Worm (Caenorhabditis elegans) whole organism, late embryonic: ENCODE measurements around the gene R11G1.11.

Experiments used
- C08G9.2 ChIP-seq: sonication (generic microtip); optimal IDR thresholded peaks from 2 replicates; lab custom pipeline; 2016; ENCODE audit warnings: mild to moderate bottlenecking, missing genetic modification characterization, moderate library complexity, missing compliant biosample characterization
- C38D4.7 ChIP-seq: fragments of 200-800 bp; sonication (Bioruptor generic); optimal IDR thresholded peaks from 2 replicates; lab custom pipeline; 2018; ENCODE audit warnings: mild to moderate bottlenecking, missing genetic modification characterization, moderate library complexity, missing compliant biosample characterization
- K09A11.1 ChIP-seq: sonication (generic microtip); optimal IDR thresholded peaks from 2 replicates; lab custom pipeline; 2017; ENCODE audit warnings: antibody characterized with exemption, mild to moderate bottlenecking, missing genetic modification characterization, missing compliant biosample characterization; ENCODE audit not compliant: insufficient read depth
- T23F11.4 ChIP-seq: fragments of 200-800 bp; sonication (Bioruptor generic); optimal IDR thresholded peaks from 2 replicates; lab custom pipeline; 2018; ENCODE audit warnings: mild to moderate bottlenecking, missing genetic modification characterization, missing compliant biosample characterization
- ceh-14 ChIP-seq: sonication (generic microtip); optimal IDR thresholded peaks from 2 replicates; lab custom pipeline; 2016; ENCODE audit warnings: missing genotype, missing genetic modification characterization, missing compliant biosample characterization
- ceh-19 ChIP-seq: fragments of 200-800 bp; sonication (Bioruptor generic); optimal IDR thresholded peaks from 2 replicates; lab custom pipeline; 2018; ENCODE audit warnings: mild to moderate bottlenecking, missing genetic modification characterization, missing compliant biosample characterization
- ceh-22 ChIP-seq: sonication (generic microtip); optimal IDR thresholded peaks from 2 replicates; lab custom pipeline; 2017; ENCODE audit warnings: missing biosample characterization, missing genetic modification characterization
- ceh-24 ChIP-seq: sonication (generic microtip); optimal IDR thresholded peaks from 2 replicates; lab custom pipeline; 2016; ENCODE audit warnings: mild to moderate bottlenecking, missing genetic modification characterization, missing compliant biosample characterization
- ceh-34 ChIP-seq: sonication (generic microtip); optimal IDR thresholded peaks from 2 replicates; lab custom pipeline; 2016; ENCODE audit warnings: mild to moderate bottlenecking, missing genetic modification characterization, missing compliant biosample characterization
- ceh-48 ChIP-seq: sonication (generic microtip); optimal IDR thresholded peaks from 2 replicates; lab custom pipeline; 2016; ENCODE audit warnings: missing genetic modification characterization, inconsistent platforms, missing compliant biosample characterization
- ceh-9 ChIP-seq: sonication (generic microtip); optimal IDR thresholded peaks from 2 replicates; lab custom pipeline; 2016; ENCODE audit warnings: mild to moderate bottlenecking, missing genetic modification characterization, inconsistent platforms, missing compliant biosample characterization
- dmd-4 ChIP-seq: sonication (generic microtip); optimal IDR thresholded peaks from 2 replicates; lab custom pipeline; 2016; ENCODE audit warnings: borderline replicate concordance, missing genetic modification characterization, missing compliant biosample characterization
- elt-4 ChIP-seq: sonication (generic microtip); optimal IDR thresholded peaks from 2 replicates; lab custom pipeline; 2016; ENCODE audit warnings: missing genetic modification characterization, missing compliant biosample characterization
- ets-4 ChIP-seq: sonication (generic microtip); optimal IDR thresholded peaks from 2 replicates; lab custom pipeline; 2016; ENCODE audit warnings: missing genetic modification characterization, missing compliant biosample characterization
- fax-1 ChIP-seq: sonication (generic microtip); optimal IDR thresholded peaks from 2 replicates; lab custom pipeline; 2016; ENCODE audit warnings: missing genotype, missing genetic modification characterization, missing compliant biosample characterization
- fkh-6 ChIP-seq: sonication (generic microtip); optimal IDR thresholded peaks from 2 replicates; lab custom pipeline; 2016; ENCODE audit warnings: missing genetic modification characterization, missing compliant biosample characterization
- gmeb-2 ChIP-seq: sonication (generic microtip); optimal IDR thresholded peaks from 2 replicates; lab custom pipeline; 2016; ENCODE audit warnings: missing genetic modification characterization, inconsistent platforms, missing compliant biosample characterization
- hlh-8 ChIP-seq: sonication (generic microtip); optimal IDR thresholded peaks from 2 replicates; lab custom pipeline; 2016; ENCODE audit warnings: missing genotype, missing genetic modification characterization, missing compliant biosample characterization
- lim-6 ChIP-seq: sonication (generic microtip); optimal IDR thresholded peaks from 2 replicates; lab custom pipeline; 2016; ENCODE audit warnings: missing genetic modification characterization, missing compliant biosample characterization
- lin-11 ChIP-seq: fragments of 200-800 bp; sonication (Bioruptor generic); optimal IDR thresholded peaks from 2 replicates; lab custom pipeline; 2018; ENCODE audit warnings: mild to moderate bottlenecking, missing genetic modification characterization, missing compliant biosample characterization
- mec-3 ChIP-seq: sonication (generic microtip); optimal IDR thresholded peaks from 2 replicates; lab custom pipeline; 2016; ENCODE audit warnings: borderline replicate concordance, missing genetic modification characterization, missing compliant biosample characterization
- nfya-1 ChIP-seq: sonication (generic microtip); optimal IDR thresholded peaks from 2 replicates; lab custom pipeline; 2017; ENCODE audit warnings: missing genetic modification characterization, mild to moderate bottlenecking, missing compliant biosample characterization, antibody characterized with exemption, moderate library complexity
- nhr-11 ChIP-seq: fragments of 150-350 bp; optimal IDR thresholded peaks from 2 replicates; lab custom pipeline; 2014; ENCODE audit warnings: missing biosample characterization, missing genetic modification characterization
- nhr-232 ChIP-seq: sonication (generic microtip); optimal IDR thresholded peaks from 2 replicates; lab custom pipeline; 2016; ENCODE audit warnings: missing genetic modification characterization, missing compliant biosample characterization
- npax-4 ChIP-seq: sonication (generic microtip); optimal IDR thresholded peaks from 2 replicates; lab custom pipeline; 2016; ENCODE audit warnings: missing genetic modification characterization, missing compliant biosample characterization
- odd-2 ChIP-seq: sonication (generic microtip); optimal IDR thresholded peaks from 2 replicates; lab custom pipeline; 2017; ENCODE audit warnings: antibody characterized with exemption, mild to moderate bottlenecking, missing genetic modification characterization, missing compliant biosample characterization
- pax-1 ChIP-seq: fragments of 150-350 bp; optimal IDR thresholded peaks from 2 replicates; lab custom pipeline; 2014; ENCODE audit warnings: missing biosample characterization, missing genetic modification characterization
- ref-2 ChIP-seq: sonication (generic microtip); optimal IDR thresholded peaks from 2 replicates; lab custom pipeline; 2016; ENCODE audit warnings: missing genetic modification characterization, missing compliant biosample characterization
- rnt-1 ChIP-seq: sonication (generic microtip); optimal IDR thresholded peaks from 2 replicates; lab custom pipeline; 2016; ENCODE audit warnings: missing genetic modification characterization, missing compliant biosample characterization
- syd-9 ChIP-seq: sonication (generic microtip); optimal IDR thresholded peaks from 2 replicates; lab custom pipeline; 2016; ENCODE audit warnings: mild to moderate bottlenecking, missing genetic modification characterization, moderate library complexity, missing compliant biosample characterization
- unc-3 ChIP-seq, 2 experiments: fragments of 200-800 bp in 1 of 2; sonication (Bioruptor generic) in 1 of 2; sonication (generic microtip) in 1 of 2; conservative IDR thresholded peaks in 1 of 2; optimal IDR thresholded peaks in 1 of 2; 2 replicates each; pipeline versions ENCODE4 v1.3.6 to Lab custom; 2016 to 2022; ENCODE audit warnings: missing compliant biosample characterization in 2 of 2, missing genetic modification characterization in 2 of 2, missing genetic modification reagents in 1 of 2
- unc-42 ChIP-seq: sonication (generic microtip); optimal IDR thresholded peaks from 2 replicates; lab custom pipeline; 2016; ENCODE audit warnings: missing genotype, missing genetic modification characterization, missing compliant biosample characterization
- unc-55 ChIP-seq: sonication (generic microtip); optimal IDR thresholded peaks from 2 replicates; lab custom pipeline; 2017; ENCODE audit warnings: missing biosample characterization, missing genetic modification reagents, missing genetic modification characterization
- unc-86 ChIP-seq: sonication (generic microtip); optimal IDR thresholded peaks from 2 replicates; lab custom pipeline; 2016; ENCODE audit warnings: missing genetic modification characterization, missing compliant biosample characterization
- zip-5 ChIP-seq: sonication (generic microtip); optimal IDR thresholded peaks from 2 replicates; lab custom pipeline; 2016; ENCODE audit warnings: missing genetic modification characterization, missing compliant biosample characterization
- ztf-16 ChIP-seq: sonication (generic microtip); optimal IDR thresholded peaks from 2 replicates; lab custom pipeline; 2017; ENCODE audit warnings: missing genetic modification characterization, missing compliant biosample characterization

R11G1.11 gene

DNA sequence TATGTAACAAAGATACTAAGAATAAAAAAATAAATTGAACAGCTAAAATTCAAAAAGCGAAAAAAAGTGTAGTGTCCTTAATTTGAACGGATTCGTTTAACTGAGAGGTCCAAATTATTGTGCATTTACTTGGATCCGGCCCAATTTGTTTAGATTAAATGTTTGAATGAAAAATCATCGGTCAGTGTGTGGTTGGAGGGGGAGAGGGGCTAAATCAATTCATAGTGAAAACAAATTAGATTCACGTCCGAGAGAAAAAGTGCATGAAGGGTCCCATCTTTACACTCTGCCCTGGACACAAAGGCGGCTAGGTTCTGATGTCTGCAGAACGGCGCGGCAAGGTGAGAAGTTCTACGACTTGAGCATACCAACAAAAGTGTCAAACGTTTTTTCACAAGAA lies 35.9 kb upstream of the R11G1.11 start:
- TF ChIP-seq ceh-14 (tag; lab: Kevin White, UChicago) (no peak), unc-42 (tag; lab: Kevin White, UChicago) (peak; percentile 87), ceh-24 (tag; lab: Kevin White, UChicago) (no peak), odd-2 (tag; lab: Kevin White, UChicago) (no peak), nhr-11 (tag; lab: Kevin White, UChicago) (no peak), ceh-22 (tag; lab: Kevin White, UChicago) (no peak), nfya-1 (tag; lab: Kevin White, UChicago) (no peak), unc-86 (no peak)

DNA sequence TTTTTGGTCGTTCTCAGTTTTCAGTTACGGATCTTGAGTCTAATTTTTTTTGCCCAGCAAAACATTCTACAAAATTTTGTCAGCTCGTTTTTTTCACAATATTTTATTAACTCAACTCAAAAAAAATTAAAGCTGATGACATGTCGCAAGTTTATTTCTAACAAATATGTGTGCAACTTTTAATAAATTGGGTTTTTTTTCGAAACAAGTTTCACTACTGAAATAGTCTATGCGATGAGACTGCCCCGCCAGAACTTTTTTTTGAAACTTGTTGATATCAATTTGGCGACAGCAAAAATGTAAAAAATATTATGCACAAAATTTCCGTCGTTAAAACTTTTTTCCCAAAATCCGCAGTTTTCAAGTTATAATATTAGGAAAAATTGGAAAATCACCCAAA lies 31.6 kb upstream of the R11G1.11 start, which contains the start of gene C18B2.2:
TSS of gene C18B2.2 (plus strand) at position 301 of the 400 bp plus-strand sequence.
- no peak for TF ChIP-seq ceh-24 (tag; lab: Kevin White, UChicago)
- TF ChIP-seq C08G9.2 = no peak
- TF ChIP-seq npax-4 (tag; lab: Kevin White, UChicago) = no peak

DNA sequence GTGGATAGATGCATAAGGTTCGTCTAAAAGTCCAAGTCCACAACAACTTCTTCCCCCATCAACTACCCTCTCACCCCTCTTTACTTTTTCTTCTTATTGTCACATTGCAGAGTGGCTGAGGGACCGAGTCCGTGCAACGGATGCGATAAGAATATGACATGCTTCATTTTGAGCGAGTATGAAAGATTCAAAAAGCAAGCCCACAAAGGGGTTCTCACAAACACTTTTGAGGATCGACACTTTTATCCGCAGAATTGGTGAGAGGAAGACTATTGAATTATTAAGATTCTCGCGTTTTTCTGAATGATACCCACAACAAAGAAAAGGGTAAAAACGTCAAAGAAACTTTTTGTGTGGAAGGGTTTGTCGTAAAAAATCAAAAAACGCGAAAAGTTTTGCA lies 29.1 kb upstream of the R11G1.11 start:
- TF ChIP-seq ceh-9 (tag; lab: Kevin White, UChicago) = no peak
- TF ChIP-seq T23F11.4 (GFP tag; lab: Kevin White, UChicago) = no peak
- no peak for TF ChIP-seq K09A11.1
- TF ChIP-seq ref-2 (tag; lab: Kevin White, UChicago) = no peak
- TF ChIP-seq ceh-24 (tag; lab: Kevin White, UChicago) = no peak
- no peak for TF ChIP-seq rnt-1 (tag; lab: Kevin White, UChicago)
- no peak for TF ChIP-seq fkh-6
- no peak for TF ChIP-seq ceh-48
- TF ChIP-seq nfya-1 (tag; lab: Kevin White, UChicago) = no peak
- no peak for TF ChIP-seq nhr-232 (tag; lab: Kevin White, UChicago)
- TF ChIP-seq nhr-11 (tag; lab: Kevin White, UChicago) = no peak
- TF ChIP-seq, all 69 proteins: peak for 0

DNA sequence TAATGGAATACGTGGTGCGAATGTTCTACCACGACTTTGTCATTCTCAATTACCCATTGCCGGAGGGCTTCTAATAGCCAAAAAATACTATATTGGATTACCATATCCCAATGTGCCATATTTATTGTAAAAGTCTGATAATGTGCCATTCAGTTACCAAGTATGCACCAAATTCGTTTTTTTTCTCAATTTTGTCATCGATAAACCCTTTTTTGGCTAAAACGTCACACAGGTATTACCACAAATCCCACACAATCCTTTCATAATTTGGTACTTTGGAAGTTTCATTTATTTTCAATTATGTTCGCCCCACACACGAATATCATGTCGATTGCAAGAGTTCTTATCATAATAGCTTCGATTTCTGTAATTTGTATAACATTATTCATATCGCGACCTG lies 26.7 kb upstream of the R11G1.11 start, which contains the start of gene vep-2:
TSS of gene vep-2 (plus strand) at position 301 of the 400 bp plus-strand sequence.
- TF ChIP-seq ets-4 (no peak), unc-42 (tag; lab: Kevin White, UChicago) (no peak), ceh-34 (tag; lab: Kevin White, UChicago) (no peak), hlh-8 (tag; lab: Kevin White, UChicago) (no peak), zip-5 (tag; lab: Kevin White, UChicago) (no peak), K09A11.1 (no peak), nhr-232 (tag; lab: Kevin White, UChicago) (no peak), C38D4.7 (no peak), syd-9 (tag; lab: Kevin White, UChicago) (no peak), mec-3 (tag; lab: Kevin White, UChicago) (no peak), ceh-19 (GFP tag; lab: Kevin White, UChicago) (no peak), rnt-1 (tag; lab: Kevin White, UChicago) (no peak), ztf-16 (tag; lab: Kevin White, UChicago) (no peak), dmd-4 (tag; lab: Kevin White, UChicago) (no peak), lim-6 (no peak), ref-2 (tag; lab: Kevin White, UChicago) (no peak), fax-1 (tag; lab: Kevin White, UChicago) (no peak), unc-3 (GFP tag; conservative IDR thresholded peaks at IDR 0.05; lab: Robert Waterston, UW) (no peak), unc-3 (tag; optimal IDR thresholded peaks at IDR 0.05; lab: Kevin White, UChicago) (no peak)

DNA sequence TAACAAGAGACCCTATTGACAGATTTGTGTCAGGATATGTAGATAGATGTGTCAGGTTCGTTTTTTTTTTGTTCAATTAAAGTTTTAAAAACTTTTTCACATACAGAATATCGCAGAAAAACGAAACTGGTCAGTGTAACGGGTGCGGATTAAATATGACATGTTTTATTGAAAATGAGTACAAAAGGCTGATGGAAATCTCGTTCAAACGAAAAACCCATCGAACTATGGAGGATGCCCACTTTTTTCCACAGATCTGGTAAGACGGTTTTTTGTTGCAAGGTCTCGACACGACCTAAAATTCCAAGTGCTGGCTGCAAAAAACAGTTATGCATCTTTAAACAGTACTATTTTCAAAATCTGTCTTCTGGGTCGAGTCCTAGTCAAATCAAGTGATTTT lies 24.6 kb upstream of the R11G1.11 start:
- TF ChIP-seq unc-55 (no peak), lin-11 (tag; lab: Kevin White, UChicago) (no peak), elt-4 (tag; lab: Kevin White, UChicago) (no peak), gmeb-2 (no peak), pax-1 (tag; lab: Kevin White, UChicago) (no peak), T23F11.4 (GFP tag; lab: Kevin White, UChicago) (no peak)
